Fruit fly (Drosophila melanogaster): ENCODE data around the gene CG13305.

Gene CG13305

DNA sequence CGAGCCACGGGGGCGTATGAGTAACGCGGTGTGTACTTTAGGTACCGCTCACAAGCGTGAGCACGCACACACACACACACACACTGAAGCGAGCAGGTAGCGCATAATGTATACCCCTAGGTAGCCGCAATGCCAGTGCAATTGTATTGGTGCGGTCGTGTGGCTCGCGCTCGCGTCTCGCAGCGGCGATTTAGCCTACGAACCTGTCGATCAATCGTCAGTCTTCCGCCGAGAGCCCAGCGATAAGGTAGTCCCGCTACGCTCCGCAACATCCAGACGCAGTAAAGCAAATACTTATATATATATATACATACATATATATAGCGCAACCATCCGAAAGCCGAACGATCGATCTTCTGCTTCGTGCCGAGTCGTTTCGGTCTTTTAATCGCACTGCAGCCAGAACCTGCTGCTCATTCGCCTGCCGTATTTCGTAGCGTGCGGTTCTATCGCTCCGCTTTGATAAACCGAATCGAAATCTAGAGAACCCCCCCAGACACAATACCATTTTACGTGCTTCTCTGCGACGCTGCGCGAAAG lies 29.0 kb upstream of the CG13305 start, which contains the start of gene hry (continued):
- TF ChIP-seq CG1832 (GFP tag; optimal IDR thresholded peaks at IDR 0.05) (no peak), CG15269 (tag; optimal IDR thresholded peaks at IDR 0.05) (peak; percentile 56), CG16779 (GFP tag; IDR thresholded peaks at IDR 0.05) (no peak), CG10959 (GFP tag; IDR thresholded peaks at IDR 0.05) (0 out of 2 replicates have a peak, but pooled peaks have one; percentile 6), CG32772 (GFP tag; IDR thresholded peaks at IDR 0.05) (no peak), tna (GFP tag; IDR thresholded peaks at IDR 0.05; ENCODE audit: partially characterized antibody) (0 out of 2 replicates have a peak, but pooled peaks have one; percentile 32), oc (tag; optimal IDR thresholded peaks at IDR 0.05) (peak; percentile 38), sens-2 (GFP tag; IDR thresholded peaks at IDR 0.05) (no peak), D19A (tag; optimal IDR thresholded peaks at IDR 0.05) (peak; percentile 57), Rx (GFP tag; IDR thresholded peaks at IDR 0.05) (no peak), CG13894 (tag; optimal IDR thresholded peaks at IDR 0.05) (peak; percentile 72), CG17361 (GFP tag; IDR thresholded peaks at IDR 0.05) (peak; percentile 17; the same call in 1 of the 3 replicates), fru (optimal IDR thresholded peaks at IDR 0.05) (no peak), pum (GFP tag; optimal IDR thresholded peaks at IDR 0.05) (no peak), br (optimal IDR thresholded peaks at IDR 0.05) (no peak), HLH3B (GFP tag; IDR thresholded peaks at IDR 0.05) (no peak), Deaf1 (tag; optimal IDR thresholded peaks at IDR 0.05) (peak; percentile 100), Hr39 (optimal IDR thresholded peaks at IDR 0.05) (no peak), Drgx (GFP tag; IDR thresholded peaks at IDR 0.05) (peak; percentile 35; the same call in 1 of the 2 replicates), Ravus (GFP tag; IDR thresholded peaks at IDR 0.05) (no peak), ase (GFP tag; IDR thresholded peaks at IDR 0.05) (no peak), Fer2 (tag; optimal IDR thresholded peaks at IDR 0.05) (no peak), stwl (tag; optimal IDR thresholded peaks at IDR 0.05) (peak; percentile 10), CG30431 (GFP tag; optimal IDR thresholded peaks at IDR 0.05) (no peak), slou (GFP tag; optimal IDR thresholded peaks at IDR 0.05) (no peak), CTCF (GFP tag; optimal IDR thresholded peaks at IDR 0.05) (no peak), E2f2 (GFP tag; IDR thresholded peaks at IDR 0.05) (no peak; the same call in 1 of the 2 replicates), BEAF-32 (GFP tag; optimal IDR thresholded peaks at IDR 0.05) (no peak), CG4282 (GFP tag; optimal IDR thresholded peaks at IDR 0.05) (no peak), Mrtf (GFP tag; IDR thresholded peaks at IDR 0.05) (no peak), bbx (GFP tag; IDR thresholded peaks at IDR 0.05; ENCODE audit: partially characterized antibody) (peak; percentile 64), CG17359 (tag; optimal IDR thresholded peaks at IDR 0.05) (peak; percentile 13), so (GFP tag; IDR thresholded peaks at IDR 0.05) (peak; percentile 73; the same call in 2 of the 3 replicates), eyg (GFP tag; optimal IDR thresholded peaks at IDR 0.05) (no peak), dimm (GFP tag; IDR thresholded peaks at IDR 0.05) (no peak), Abd-B (GFP tag; optimal IDR thresholded peaks at IDR 0.05) (no peak), CG12071 (GFP tag; optimal IDR thresholded peaks at IDR 0.05) (peak; percentile 38), lab (GFP tag; optimal IDR thresholded peaks at IDR 0.05) (peak; percentile 82), Gug (GFP tag; IDR thresholded peaks at IDR 0.05) (no peak; the same call in 3 of the 4 replicates), Dll (GFP tag; IDR thresholded peaks at IDR 0.05; ENCODE audit: partially characterized antibody) (peak; percentile 46; the same call in 1 of the 4 replicates), CG2889 (GFP tag; IDR thresholded peaks at IDR 0.05) (no peak), jumu (GFP tag; optimal IDR thresholded peaks at IDR 0.05) (no peak), Hsf (GFP tag; optimal IDR thresholded peaks at IDR 0.05) (no peak), sisA (GFP tag; IDR thresholded peaks at IDR 0.05) (no peak), CG8388 (GFP tag; optimal IDR thresholded peaks at IDR 0.05) (no peak), CG5245 (GFP tag; optimal IDR thresholded peaks at IDR 0.05) (peak; percentile 92), ranshi (GFP tag; IDR thresholded peaks at IDR 0.05) (peak; percentile 55; the same call in 1 of the 2 replicates), phol (tag; optimal IDR thresholded peaks at IDR 0.05) (no peak), CG6272 (GFP tag; IDR thresholded peaks at IDR 0.05) (no peak), pzg (GFP tag; optimal IDR thresholded peaks at IDR 0.05) (no peak), CG7987 (GFP tag; optimal IDR thresholded peaks at IDR 0.05) (peak; percentile 62), H15 (GFP tag; IDR thresholded peaks at IDR 0.05) (no peak), CG13624 (GFP tag; optimal IDR thresholded peaks at IDR 0.05) (no peak)
